Worm (Caenorhabditis elegans) whole organism, L2 larva: ENCODE results near the gene msp-79.

ENCODE experiments used
- aly-2 ChIP-seq: fragments of 150-350 bp; optimal IDR thresholded peaks from 2 replicates; lab custom pipeline; 2014; ENCODE audit warnings: missing biosample characterization, missing genetic modification characterization
- ama-1 ChIP-seq: fragments of 150-350 bp; optimal IDR thresholded peaks from 2 replicates; lab custom pipeline; 2018; ENCODE audit warnings: inconsistent platforms
- blmp-1 ChIP-seq: sonication (generic microtip); optimal IDR thresholded peaks from 2 replicates; lab custom pipeline; 2017; ENCODE audit warnings: missing genetic modification characterization, mild to moderate bottlenecking, missing compliant biosample characterization, antibody characterized with exemption, moderate library complexity; ENCODE audit not compliant: insufficient read depth
- fos-1 ChIP-seq: fragments of 150-350 bp; optimal IDR thresholded peaks from 2 replicates; lab custom pipeline; 2014; ENCODE audit warnings: missing biosample characterization, missing genetic modification characterization
- lin-13 ChIP-seq: fragments of 150-350 bp; optimal IDR thresholded peaks from 2 replicates; lab custom pipeline; 2014; ENCODE audit warnings: missing biosample characterization, missing genetic modification reagents, missing genetic modification characterization
- lin-39 ChIP-seq: fragments of 150-350 bp; optimal IDR thresholded peaks from 2 replicates; lab custom pipeline; 2014; ENCODE audit warnings: missing biosample characterization, missing genetic modification reagents, missing genetic modification characterization
- nhr-23 ChIP-seq: fragments of 150-350 bp; optimal IDR thresholded peaks from 2 replicates; lab custom pipeline; 2014; ENCODE audit warnings: missing biosample characterization, missing genetic modification reagents, missing genetic modification characterization
- nhr-77 ChIP-seq: fragments of 150-350 bp; optimal IDR thresholded peaks from 2 replicates; lab custom pipeline; 2014; ENCODE audit warnings: missing biosample characterization, missing genetic modification characterization
- sma-3 ChIP-seq: sonication (generic microtip); optimal IDR thresholded peaks from 2 replicates; lab custom pipeline; 2016; ENCODE audit warnings: missing genetic modification reagents, missing genetic modification characterization, missing compliant biosample characterization
- snpc-4 ChIP-seq: fragments of 150-350 bp; optimal IDR thresholded peaks from 2 replicates; lab custom pipeline; 2014; ENCODE audit warnings: missing biosample characterization, missing genetic modification characterization
- unc-62 ChIP-seq: fragments of 150-350 bp; optimal IDR thresholded peaks from 2 replicates; lab custom pipeline; 2014; ENCODE audit warnings: missing biosample characterization, missing genetic modification reagents, missing genetic modification characterization
- ztf-11 ChIP-seq: sonication (generic microtip); optimal IDR thresholded peaks from 2 replicates; lab custom pipeline; 2017; ENCODE audit warnings: missing biosample characterization, missing genetic modification characterization
- ztf-4 ChIP-seq: fragments of 150-350 bp; optimal IDR thresholded peaks from 2 replicates; lab custom pipeline; 2014; ENCODE audit warnings: missing biosample characterization, missing genetic modification characterization

- TF ChIP-seq ztf-4 (tag; lab: Kevin White, UChicago) (no peak), lin-39 (tag; lab: Kevin White, UChicago) (no peak), nhr-23 (tag; lab: Kevin White, UChicago) (no peak), fos-1 (tag; lab: Kevin White, UChicago) (peak; percentile 85), sma-3 (GFP tag; lab: Kevin White, UChicago) (peak; percentile 60), unc-62 (GFP tag; lab: Kevin White, UChicago) (no peak), snpc-4 (tag; lab: Kevin White, UChicago) (no peak), nhr-77 (tag; lab: Kevin White, UChicago) (no peak), blmp-1 (tag; lab: Kevin White, UChicago) (peak; percentile 37), ztf-11 (tag; lab: Kevin White, UChicago) (no peak), aly-2 (no peak), ama-1 (no peak), lin-13 (peak; percentile 51)
Observed at ce11 chrIV:9803544-9803943, 36.6 kb upstream of the msp-79 start.
